Worm (Caenorhabditis elegans): ENCODE measurements around the gene F35G12.5.
A peak's percentile ranks its signal among the peaks of the same experiment; 100 is the strongest.

Gene F35G12.5

DNA sequence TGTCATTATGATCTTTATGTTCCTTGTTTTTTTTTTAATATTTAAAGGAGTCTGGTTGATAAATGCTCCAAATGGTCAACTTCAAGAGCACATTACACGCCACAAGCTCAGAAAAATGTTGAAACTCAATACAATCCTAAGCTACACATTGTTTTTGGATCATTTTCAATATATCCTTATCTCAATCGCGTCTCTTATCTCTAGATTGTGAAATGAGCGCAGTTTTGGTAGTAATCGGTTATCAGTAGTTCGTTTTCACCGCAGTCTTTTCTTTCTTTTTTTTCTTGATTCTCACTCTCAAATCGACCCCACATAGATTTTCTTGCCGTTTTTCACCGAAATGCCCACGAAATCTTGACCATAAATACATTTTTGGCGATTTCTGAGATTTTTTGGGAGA is 31.0 kb upstream of the F35G12.5 start:
- TF ChIP-seq nhr-129 (tag; optimal IDR thresholded peaks at IDR 0.05) = no peak
- peak; percentile 21 for TF ChIP-seq fos-1 (tag; optimal IDR thresholded peaks at IDR 0.05)
- no peak for TF ChIP-seq peb-1 (tag; optimal IDR thresholded peaks at IDR 0.05)
- TF ChIP-seq unc-55 (GFP tag; optimal IDR thresholded peaks at IDR 0.05) = no peak
- TF ChIP-seq alr-1 (tag; optimal IDR thresholded peaks at IDR 0.05) = no peak

DNA sequence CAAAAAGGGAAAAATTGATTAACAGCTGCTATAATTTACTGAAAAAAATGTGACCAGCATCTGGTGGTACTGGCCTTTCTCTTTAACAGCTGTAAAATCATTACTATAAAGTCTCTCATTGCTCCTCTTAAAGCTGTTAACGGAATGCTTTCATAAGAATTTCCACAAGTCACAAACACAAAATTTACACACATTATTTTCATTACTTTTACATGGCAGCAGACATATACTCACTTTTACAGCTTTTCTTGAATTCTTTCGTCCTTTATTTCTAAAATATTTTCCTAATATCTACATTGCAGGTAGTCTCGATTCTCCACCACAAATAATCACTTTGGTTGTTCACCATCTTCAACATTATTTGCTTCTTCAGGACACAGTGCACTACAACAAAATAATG is 30.6 kb upstream of the F35G12.5 start, which contains the start of gene imph-1:
Gene imph-1 (plus strand): TSS at position 301 of the 400 bp plus-strand sequence.
- TF ChIP-seq nhr-6 (tag; optimal IDR thresholded peaks at IDR 0.05) = no peak
- TF ChIP-seq sma-9 (GFP tag; optimal IDR thresholded peaks at IDR 0.05) = no peak
- no peak for TF ChIP-seq sma-9 (tag; optimal IDR thresholded peaks at IDR 0.05)
- TF ChIP-seq C34F6.9 (tag; optimal IDR thresholded peaks at IDR 0.05) = no peak
- TF ChIP-seq R02D3.7 (tag; optimal IDR thresholded peaks at IDR 0.05) = no peak

DNA sequence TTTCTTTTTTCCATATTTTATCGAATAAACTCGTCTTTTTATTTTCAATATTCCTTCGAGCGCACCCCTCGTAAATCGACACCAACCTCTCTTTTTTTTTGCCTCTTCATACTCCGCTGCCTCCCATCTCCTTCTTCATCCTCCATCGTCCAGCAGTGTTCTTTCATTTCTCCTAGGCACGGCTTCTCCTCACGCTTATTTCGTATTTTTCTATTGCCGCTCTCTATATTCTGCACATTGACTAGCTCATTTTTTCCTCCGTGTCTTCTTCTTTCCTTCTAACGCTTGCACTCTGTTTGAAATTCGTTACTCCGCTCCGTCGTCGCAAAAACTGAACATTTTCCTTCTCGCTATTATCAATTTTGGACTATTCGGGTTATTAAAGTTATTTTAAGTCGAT is 28.6 kb upstream of the F35G12.5 start:
- TF ChIP-seq lsy-2 (tag; optimal IDR thresholded peaks at IDR 0.05) = peak in 1 of 2 experiments; percentile 30
- TF ChIP-seq ceh-16 (tag; optimal IDR thresholded peaks at IDR 0.05) = no peak
- peak; percentile 14 for TF ChIP-seq F13H6.1 (tag; optimal IDR thresholded peaks at IDR 0.05)
- no peak for TF ChIP-seq mdl-1 (tag; optimal IDR thresholded peaks at IDR 0.05)
- no peak for TF ChIP-seq peb-1 (tag; optimal IDR thresholded peaks at IDR 0.05)
- TF ChIP-seq unc-55 (GFP tag; optimal IDR thresholded peaks at IDR 0.05) = peak; percentile 61
- TF ChIP-seq C34F6.9 (tag; optimal IDR thresholded peaks at IDR 0.05) = peak; percentile 45
- TF ChIP-seq blmp-1 (tag; optimal IDR thresholded peaks at IDR 0.05; ENCODE audit: insufficient read depth) = no peak
- no peak for TF ChIP-seq gmeb-1 (tag; optimal IDR thresholded peaks at IDR 0.05)

DNA sequence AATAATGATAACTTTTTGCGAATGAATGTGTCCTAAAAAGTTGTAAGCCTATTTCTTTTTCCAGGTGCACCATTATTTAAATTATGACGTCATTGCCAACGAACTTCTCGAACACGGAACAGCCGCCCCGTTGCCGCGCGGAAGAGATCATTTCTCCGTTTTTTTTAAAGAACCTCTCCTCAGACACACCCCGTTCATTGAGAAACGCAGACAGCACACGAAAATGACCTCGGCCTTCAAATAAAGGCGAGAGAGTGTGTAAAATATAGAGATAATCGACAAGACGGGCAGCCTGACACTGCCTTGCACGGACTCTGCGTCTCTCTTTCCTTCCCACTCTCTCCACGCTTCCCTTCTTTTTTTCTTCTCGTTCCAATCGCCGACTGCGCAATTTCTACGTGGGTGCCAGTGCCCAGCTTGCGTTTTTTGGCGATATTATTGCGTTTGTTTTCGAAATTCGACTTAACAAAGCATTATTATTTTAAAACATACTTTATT is 23.5 kb upstream of the F35G12.5 start:
- TF ChIP-seq sma-3 (GFP tag; optimal IDR thresholded peaks at IDR 0.05) (peak; percentile 77), mdl-1 (tag; optimal IDR thresholded peaks at IDR 0.05) (peak; percentile 51 to 58), nhr-129 (tag; optimal IDR thresholded peaks at IDR 0.05) (peak; percentile 64), Y55F3AM.14 (GFP tag; optimal IDR thresholded peaks at IDR 0.05) (peak; percentile 72), alr-1 (tag; optimal IDR thresholded peaks at IDR 0.05) (no peak), nhr-237 (tag; optimal IDR thresholded peaks at IDR 0.05) (no peak), nhr-25 (tag; optimal IDR thresholded peaks at IDR 0.05) (peak; percentile 84), peb-1 (tag; optimal IDR thresholded peaks at IDR 0.05) (peak; percentile 45), egl-27 (tag; optimal IDR thresholded peaks at IDR 0.05) (peak; percentile 34), lin-11 (tag; optimal IDR thresholded peaks at IDR 0.05) (peak; percentile 72), nhr-23 (tag; optimal IDR thresholded peaks at IDR 0.05) (no peak), unc-55 (GFP tag; optimal IDR thresholded peaks at IDR 0.05) (peak; percentile 69), ztf-1 (GFP tag; conservative IDR thresholded peaks at IDR 0.05) (no peak), ceh-82 (tag; optimal IDR thresholded peaks at IDR 0.05) (no peak), ztf-11 (tag; optimal IDR thresholded peaks at IDR 0.05) (no peak), fos-1 (tag; optimal IDR thresholded peaks at IDR 0.05) (peak; percentile 82), blmp-1 (tag; optimal IDR thresholded peaks at IDR 0.05; ENCODE audit: insufficient read depth) (no peak), ceh-16 (tag; optimal IDR thresholded peaks at IDR 0.05) (peak; percentile 37), skn-1 (tag; optimal IDR thresholded peaks at IDR 0.05) (no peak), lin-39 (tag; optimal IDR thresholded peaks at IDR 0.05) (no peak), elt-1 (tag; optimal IDR thresholded peaks at IDR 0.05) (no peak), crh-2 (tag; optimal IDR thresholded peaks at IDR 0.05) (peak; percentile 59), snpc-4 (tag; optimal IDR thresholded peaks at IDR 0.05) (no peak), elt-3 (tag; optimal IDR thresholded peaks at IDR 0.05) (no peak), gmeb-1 (tag; optimal IDR thresholded peaks at IDR 0.05) (peak; percentile 59), zag-1 (tag; optimal IDR thresholded peaks at IDR 0.05) (peak; percentile 12), unc-62 (GFP tag; optimal IDR thresholded peaks at IDR 0.05) (peak; percentile 54), nhr-11 (tag; optimal IDR thresholded peaks at IDR 0.05) (no peak), F13H6.1 (tag; optimal IDR thresholded peaks at IDR 0.05) (peak; percentile 86), nhr-6 (tag; optimal IDR thresholded peaks at IDR 0.05) (peak; percentile 45), ztf-4 (tag; optimal IDR thresholded peaks at IDR 0.05) (peak; percentile 53), aly-2 (tag; optimal IDR thresholded peaks at IDR 0.05) (no peak), dmd-4 (tag; optimal IDR thresholded peaks at IDR 0.05) (no peak), mbf-1 (tag; optimal IDR thresholded peaks at IDR 0.05) (no peak), nhr-77 (tag; optimal IDR thresholded peaks at IDR 0.05) (no peak), nhr-10 (tag; optimal IDR thresholded peaks at IDR 0.05) (no peak), sma-9 (GFP tag; optimal IDR thresholded peaks at IDR 0.05) (peak; percentile 83), sma-9 (tag; optimal IDR thresholded peaks at IDR 0.05) (no peak), unc-39 (tag; optimal IDR thresholded peaks at IDR 0.05) (no peak), C34F6.9 (tag; optimal IDR thresholded peaks at IDR 0.05) (peak; percentile 80), nhr-12 (tag; optimal IDR thresholded peaks at IDR 0.05) (no peak), R02D3.7 (tag; optimal IDR thresholded peaks at IDR 0.05) (no peak), nhr-21 (tag; optimal IDR thresholded peaks at IDR 0.05) (peak; percentile 80), ZK546.5 (tag; optimal IDR thresholded peaks at IDR 0.05) (no peak), lin-13 (GFP tag; optimal IDR thresholded peaks at IDR 0.05) (peak; percentile 40)

All from whole organism, L2 larva.